Worm (Caenorhabditis elegans) whole organism, L3 larva: ENCODE data around the gene srlf-36.

Source experiments
- jun-1 ChIP-seq: fragments of 150-350 bp; optimal IDR thresholded peaks from 2 replicates; lab custom pipeline; 2014; ENCODE audit warnings: missing biosample characterization, missing genetic modification reagents, missing genetic modification characterization
- nhr-23 ChIP-seq: fragments of 150-350 bp; optimal IDR thresholded peaks from 2 replicates; lab custom pipeline; 2014; ENCODE audit warnings: missing biosample characterization, missing genetic modification reagents, missing genetic modification characterization
- nhr-237 ChIP-seq: fragments of 150-350 bp; optimal IDR thresholded peaks from 2 replicates; lab custom pipeline; 2014; ENCODE audit warnings: missing biosample characterization, missing genetic modification characterization

DNA sequence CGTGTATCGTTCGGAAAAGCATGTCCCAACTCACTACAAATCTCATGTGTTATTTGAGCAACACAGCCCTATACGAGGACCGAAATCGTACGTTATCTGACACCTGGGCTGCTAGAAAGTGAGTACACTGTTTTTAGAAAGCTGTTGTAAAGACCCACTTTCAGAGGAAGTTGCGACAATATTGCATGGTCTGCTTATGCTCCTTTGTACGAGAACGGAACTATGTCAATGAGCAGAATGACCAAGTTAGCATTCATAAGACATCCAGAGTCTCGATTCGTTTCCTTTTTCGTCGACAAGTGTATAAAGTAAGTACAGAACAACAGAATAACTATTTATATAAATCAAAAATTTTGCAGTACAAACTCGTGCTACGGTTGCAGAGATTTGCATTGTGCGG lies 32.7 kb downstream of the srlf-36 start:
- TF ChIP-seq jun-1 (tag; lab: Kevin White, UChicago) (no peak), nhr-23 (no peak), nhr-237 (tag; lab: Kevin White, UChicago) (no peak)
